Fruit fly (Drosophila melanogaster) whole organism, pupa: ENCODE results near the gene CG14711.

Experiments used
- CG10348 ChIP-seq: fragments of 200-800 bp; sonication (Bioruptor generic); IDR thresholded peaks from 2 replicates; pipeline ENCODE4 v1.3.6; 2022; ENCODE audit warnings: missing biosample characterization, missing genetic modification characterization
- CG12605 ChIP-seq: fragments of 200-800 bp; sonication (Bioruptor generic); IDR thresholded peaks from 2 replicates; pipeline ENCODE4 v1.3.6; 2022; ENCODE audit warnings: missing biosample characterization, missing genetic modification characterization
- CG13204 ChIP-seq: fragments of 200-800 bp; sonication (Bioruptor generic); optimal IDR thresholded peaks from 2 replicates; lab custom pipeline; 2018; ENCODE audit warnings: missing biosample characterization, mild to moderate bottlenecking, missing genetic modification characterization, moderate library complexity
- CG14655 ChIP-seq: fragments of 200-800 bp; sonication (Bioruptor generic); optimal IDR thresholded peaks from 3 replicates; lab custom pipeline; 2017; ENCODE audit warnings: mild to moderate bottlenecking, missing biosample characterization, missing genetic modification reagents, missing genetic modification characterization
- CG15710 ChIP-seq: fragments of 200-800 bp; sonication (Bioruptor generic); optimal IDR thresholded peaks from 2 replicates; lab custom pipeline; 2018; ENCODE audit warnings: missing biosample characterization, mild to moderate bottlenecking, missing genetic modification characterization, moderate library complexity
- CG17806 ChIP-seq: fragments of 200-800 bp; sonication (Bioruptor generic); optimal IDR thresholded peaks from 2 replicates; lab custom pipeline; 2018; ENCODE audit warnings: missing biosample characterization, mild to moderate bottlenecking, missing genetic modification characterization, moderate library complexity
- CG32121 ChIP-seq: fragments of 200-800 bp; sonication (Bioruptor generic); IDR thresholded peaks from 2 replicates; pipeline ENCODE4 v1.3.6; 2022; ENCODE audit warnings: missing biosample characterization, missing genetic modification characterization
- CG34367 ChIP-seq: fragments of 200-800 bp; sonication (Bioruptor generic); optimal IDR thresholded peaks from 2 replicates; lab custom pipeline; 2018; ENCODE audit warnings: missing biosample characterization, mild to moderate bottlenecking, missing genetic modification characterization
- CG4496 ChIP-seq: fragments of 200-800 bp; sonication (Bioruptor generic); IDR thresholded peaks from 3 replicates; pipeline ENCODE4 v1.3.6; 2022; ENCODE audit warnings: missing biosample characterization, missing genetic modification characterization
- CG8159 ChIP-seq: fragments of 200-800 bp; sonication (Bioruptor generic); optimal IDR thresholded peaks from 3 replicates; lab custom pipeline; 2018; ENCODE audit warnings: missing biosample characterization, mild to moderate bottlenecking, missing genetic modification characterization, moderate library complexity
- CG8301 ChIP-seq: fragments of 200-800 bp; sonication (Bioruptor generic); optimal IDR thresholded peaks from 2 replicates; lab custom pipeline; 2018; ENCODE audit warnings: missing biosample characterization, mild to moderate bottlenecking, missing genetic modification characterization
- CG9948 ChIP-seq: fragments of 200-800 bp; sonication (Bioruptor generic); optimal IDR thresholded peaks from 2 replicates; lab custom pipeline; 2018; ENCODE audit warnings: missing biosample characterization, mild to moderate bottlenecking, missing genetic modification characterization, moderate library complexity
- D1 ChIP-seq: fragments of 200-800 bp; sonication (Bioruptor generic); optimal IDR thresholded peaks from 2 replicates; lab custom pipeline; 2018; ENCODE audit warnings: missing biosample characterization, mild to moderate bottlenecking, missing genetic modification characterization, moderate library complexity
- EcR ChIP-seq: fragments of 200-800 bp; sonication (Bioruptor generic); optimal IDR thresholded peaks from 3 replicates; lab custom pipeline; 2019; ENCODE audit warnings: missing biosample characterization, missing genetic modification characterization, mild to moderate bottlenecking, moderate library complexity, missing genetic modification reagents
- Ets98B ChIP-seq: fragments of 200-800 bp; sonication (Bioruptor generic); IDR thresholded peaks from 2 replicates; pipeline ENCODE4 v1.3.6; 2022; ENCODE audit warnings: missing biosample characterization, missing genetic modification characterization
- Pif1A ChIP-seq: fragments of 200-800 bp; sonication (Bioruptor generic); optimal IDR thresholded peaks from 3 replicates; lab custom pipeline; 2016; ENCODE audit warnings: missing biosample characterization, missing genetic modification characterization
- Pif1B ChIP-seq: fragments of 200-800 bp; sonication (Bioruptor generic); optimal IDR thresholded peaks from 3 replicates; lab custom pipeline; 2016; ENCODE audit warnings: missing biosample characterization, missing genetic modification characterization
- Snoo ChIP-seq: fragments of 200-800 bp; sonication (Bioruptor generic); optimal IDR thresholded peaks from 3 replicates; lab custom pipeline; 2017; ENCODE audit warnings: missing biosample characterization, mild to moderate bottlenecking, missing genetic modification characterization, inconsistent platforms
- fd96Ca ChIP-seq: fragments of 200-800 bp; sonication (Bioruptor generic); IDR thresholded peaks from 3 replicates; pipeline ENCODE4 v1.3.6; 2022; ENCODE audit warnings: missing biosample characterization, missing genetic modification characterization
- gl ChIP-seq: fragments of 200-800 bp; sonication (Bioruptor generic); optimal IDR thresholded peaks from 2 replicates; lab custom pipeline; 2018; ENCODE audit warnings: missing biosample characterization, mild to moderate bottlenecking, missing genetic modification characterization
- rn ChIP-seq: fragments of 200-800 bp; sonication (Bioruptor generic); IDR thresholded peaks from 2 replicates; pipeline ENCODE4 v1.3.6; 2022; ENCODE audit warnings: missing biosample characterization, missing genetic modification characterization

The CG14711 gene

DNA sequence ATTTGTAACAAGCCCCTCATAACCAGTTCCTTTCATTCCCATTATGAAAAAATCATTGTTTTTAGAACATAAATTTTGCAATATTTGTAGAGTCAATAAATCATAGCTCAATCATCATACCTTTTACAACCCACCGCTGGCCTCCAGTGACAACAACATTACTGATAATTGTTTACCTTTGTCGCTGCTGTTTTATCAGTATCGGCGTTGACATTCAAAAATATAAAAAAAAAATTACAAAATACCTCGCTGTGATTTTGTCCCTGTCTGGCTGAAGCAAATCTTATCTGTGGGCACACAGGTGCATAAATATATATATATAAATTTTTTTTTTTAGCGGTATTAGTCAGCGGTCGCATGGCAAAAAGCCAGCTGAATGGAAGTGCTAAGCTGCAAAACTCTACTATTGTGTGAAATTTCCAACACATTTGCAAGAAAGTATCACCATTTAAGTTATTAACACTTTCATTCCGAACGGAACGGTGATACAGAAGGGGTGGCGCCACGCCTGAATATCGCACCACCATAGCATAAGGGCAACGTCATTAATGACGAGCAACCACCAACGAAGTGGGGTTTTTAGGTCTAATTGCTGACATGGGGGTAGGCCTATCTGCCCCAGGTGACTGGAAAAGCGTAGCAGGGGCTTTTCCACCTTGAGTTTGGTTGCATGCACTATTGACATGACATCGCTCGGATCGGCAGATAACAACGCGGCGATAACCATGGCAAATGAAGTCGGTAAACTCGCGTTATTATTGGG is 43.0 kb downstream of the CG14711 start:
- no peak for TF ChIP-seq CG13204
- TF ChIP-seq Pif1A: peak; percentile 12

DNA sequence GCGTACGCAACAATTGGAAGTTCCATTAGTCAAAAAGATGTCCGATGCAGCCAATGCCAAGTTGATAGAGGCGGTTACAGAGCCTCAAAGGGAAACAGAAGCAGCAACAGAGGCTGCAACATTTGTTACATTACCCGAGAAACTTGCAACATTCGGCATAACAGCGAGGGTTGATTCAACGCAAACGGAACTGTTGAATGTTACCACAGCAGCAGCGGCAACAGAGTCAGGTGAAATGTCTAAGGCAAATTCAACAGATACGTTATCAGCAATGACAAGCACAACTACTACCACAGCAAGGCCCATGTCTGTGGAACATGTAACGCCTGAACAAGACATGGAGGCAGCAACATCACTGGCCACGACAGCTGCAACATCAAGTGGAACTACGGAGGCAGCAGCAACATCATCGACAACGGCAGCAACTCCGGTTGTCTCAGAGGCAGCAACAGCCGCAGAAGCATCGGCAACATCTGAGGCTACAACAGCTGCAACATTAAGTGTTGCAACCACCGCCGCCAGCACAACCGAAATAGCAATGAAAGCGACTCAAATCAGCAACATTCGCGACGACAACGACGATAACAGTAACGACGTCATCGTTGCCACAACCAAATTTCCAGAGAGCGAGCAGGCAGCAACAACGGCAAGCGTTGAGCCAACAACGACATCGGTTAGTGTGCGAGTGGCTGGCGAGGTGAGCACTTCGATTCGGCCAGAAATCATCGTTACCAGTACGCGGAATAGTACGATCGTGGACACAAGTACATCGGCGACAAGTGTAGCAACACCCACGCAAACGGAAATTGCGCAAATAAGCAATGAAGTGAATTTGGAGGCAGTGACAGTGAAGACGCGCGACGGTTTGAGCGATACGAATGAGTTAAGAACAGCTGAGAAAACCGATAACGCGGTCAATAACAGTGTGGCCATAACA is 46.1 kb downstream of the CG14711 start:
- TF ChIP-seq CG14655 (no peak), EcR (GFP tag; lab: Kevin White, UChicago) (peak; percentile 44)

DNA sequence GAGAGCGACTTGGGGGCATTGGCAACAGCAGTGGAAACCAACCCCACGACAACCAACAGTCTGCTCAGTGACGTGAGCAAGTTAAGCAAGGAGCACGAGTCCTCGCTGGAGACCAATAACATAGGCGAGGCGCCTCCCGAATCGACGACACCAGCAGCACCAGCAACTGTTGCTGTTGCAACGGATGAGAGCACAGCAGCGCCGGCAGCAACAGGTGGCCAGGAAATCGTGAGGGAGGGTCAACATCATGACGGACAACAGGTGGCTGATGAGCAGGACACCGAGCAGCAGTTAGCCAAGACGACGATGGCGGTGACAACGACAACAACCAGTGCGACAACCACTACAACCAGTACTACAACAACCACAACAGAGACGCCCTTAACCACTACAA is 46.8 kb downstream of the CG14711 start:
- TF ChIP-seq CG12605 (GFP tag; lab: Robert Waterston, UW) (peak; percentile 97), Ets98B (GFP tag; lab: Robert Waterston, UW) (no peak)
- TF ChIP-seq, all 21 proteins: peak for 1

DNA sequence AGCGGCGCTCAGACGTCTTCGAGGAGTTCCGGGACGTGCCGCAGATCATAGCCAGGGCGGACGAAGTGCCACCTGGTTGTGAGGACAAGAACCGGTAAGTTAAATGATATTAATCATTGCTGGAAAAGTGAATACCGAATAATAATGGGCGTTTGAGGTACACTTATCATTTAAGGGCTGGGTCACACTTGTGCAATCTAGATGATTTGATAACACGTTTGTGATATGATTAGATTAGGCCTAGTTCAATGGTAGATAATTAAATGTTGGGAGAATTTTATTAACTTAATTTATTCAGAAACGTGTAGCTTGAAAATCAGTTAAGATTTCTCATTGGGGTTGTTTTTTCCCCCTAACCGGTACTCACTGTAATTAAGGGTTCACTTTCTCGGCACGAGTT is 47.7 kb downstream of the CG14711 start:
- TF ChIP-seq CG8159 (tag; lab: Kevin White, UChicago) (no peak), fd96Ca (no peak), CG34367 (tag; lab: Kevin White, UChicago) (no peak), CG8301 (tag; lab: Kevin White, UChicago) (no peak), EcR (GFP tag; lab: Kevin White, UChicago) (no peak), Ets98B (GFP tag; lab: Robert Waterston, UW) (no peak), CG14655 (no peak), rn (GFP tag; lab: Robert Waterston, UW) (no peak), CG4496 (GFP tag; lab: Robert Waterston, UW) (no peak), CG10348 (GFP tag; lab: Robert Waterston, UW) (no peak), Pif1A (no peak), CG9948 (tag; lab: Kevin White, UChicago) (no peak), Pif1B (GFP tag; lab: Kevin White, UChicago) (no peak), D1 (no peak), CG32121 (GFP tag; lab: Robert Waterston, UW) (no peak), CG15710 (tag; lab: Kevin White, UChicago) (no peak), CG13204 (no peak), CG12605 (GFP tag; lab: Robert Waterston, UW) (no peak)

DNA sequence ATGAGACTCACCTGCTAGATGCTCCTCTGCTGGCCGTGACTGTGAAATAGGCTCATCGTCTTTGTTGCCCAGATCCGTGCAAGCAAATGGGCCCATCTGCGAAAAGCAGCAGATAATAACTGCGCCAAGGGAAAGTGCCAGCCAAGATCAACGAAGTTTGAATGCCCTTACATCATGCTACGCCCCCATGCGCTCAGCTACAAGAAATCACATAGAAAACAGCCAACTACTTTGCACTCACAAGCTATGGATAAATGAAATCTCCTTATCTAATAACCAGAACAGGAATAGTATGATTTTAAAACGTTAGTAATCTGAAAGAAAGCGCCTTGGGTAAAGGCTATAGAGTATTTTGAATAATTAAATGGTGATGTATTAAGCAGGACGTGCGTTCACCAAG is 48.6 kb downstream of the CG14711 start:
- no peak for TF ChIP-seq fd96Ca
- TF ChIP-seq CG13204: no peak
- TF ChIP-seq rn (GFP tag; lab: Robert Waterston, UW): no peak
- no peak for TF ChIP-seq Pif1A
- TF ChIP-seq Ets98B (GFP tag; lab: Robert Waterston, UW): no peak
- peak; percentile 24 for TF ChIP-seq CG15710 (tag; lab: Kevin White, UChicago)
- no peak for TF ChIP-seq D1
- no peak for TF ChIP-seq Pif1B (GFP tag; lab: Kevin White, UChicago)
- TF ChIP-seq Snoo (tag; lab: Kevin White, UChicago): no peak
- TF ChIP-seq CG8159 (tag; lab: Kevin White, UChicago): peak; percentile 50
- no peak for TF ChIP-seq EcR (GFP tag; lab: Kevin White, UChicago)
- no peak for TF ChIP-seq CG34367 (tag; lab: Kevin White, UChicago)
- no peak for TF ChIP-seq gl (tag; lab: Kevin White, UChicago)
- peak; percentile 18 for TF ChIP-seq CG9948 (tag; lab: Kevin White, UChicago)
- no peak for TF ChIP-seq CG32121 (GFP tag; lab: Robert Waterston, UW)
- TF ChIP-seq CG8301 (tag; lab: Kevin White, UChicago): peak; percentile 22
- TF ChIP-seq CG14655: no peak
- TF ChIP-seq CG10348 (GFP tag; lab: Robert Waterston, UW): no peak
- no peak for TF ChIP-seq CG12605 (GFP tag; lab: Robert Waterston, UW)
- TF ChIP-seq CG17806 (tag; lab: Kevin White, UChicago): peak; percentile 29
- TF ChIP-seq CG4496 (GFP tag; lab: Robert Waterston, UW): 0 out of 3 replicates have a peak, but pooled peaks have one; percentile 29

DNA sequence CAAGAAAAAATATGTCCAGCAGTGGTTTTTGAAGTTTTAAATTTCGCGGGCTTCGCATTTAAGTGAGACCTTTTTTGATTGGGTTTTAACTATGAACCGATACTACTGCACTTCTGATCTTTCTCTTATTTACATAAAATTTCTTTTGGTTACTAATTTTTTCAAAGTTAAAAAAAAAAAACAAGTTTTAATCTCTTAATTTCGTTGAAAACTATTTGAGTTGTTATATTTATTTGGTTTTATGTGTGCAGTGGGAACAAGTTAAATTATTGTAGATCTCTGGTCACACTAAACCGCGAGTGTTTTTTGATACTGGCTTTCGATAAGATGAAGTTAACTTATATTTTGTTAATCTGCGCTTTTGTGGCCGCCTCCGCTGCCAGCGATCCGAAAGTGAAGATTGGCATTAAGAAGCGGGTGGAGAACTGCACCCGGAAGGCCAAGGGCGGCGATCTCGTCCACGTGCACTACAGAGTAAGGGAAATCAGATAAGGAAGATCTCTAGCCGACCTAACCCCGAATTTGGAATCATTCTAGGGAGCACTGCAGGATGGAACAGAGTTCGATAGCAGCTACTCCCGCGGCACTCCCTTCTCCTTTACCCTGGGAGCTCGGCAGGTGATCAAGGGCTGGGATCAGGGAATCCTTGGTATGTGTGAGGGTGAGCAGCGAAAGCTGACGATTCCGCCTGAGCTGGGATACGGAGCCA is 51.0 kb downstream of the CG14711 start, which contains the start of gene CG14715:
Gene CG14715, plus strand, starts transcription at position 267 of the 709 bp plus-strand sequence.
- TF ChIP-seq CG15710 (tag; lab: Kevin White, UChicago) (peak; percentile 25), Snoo (tag; lab: Kevin White, UChicago) (no peak), CG8159 (tag; lab: Kevin White, UChicago) (peak; percentile 25), CG12605 (GFP tag; lab: Robert Waterston, UW) (no peak), CG9948 (tag; lab: Kevin White, UChicago) (peak; percentile 2), CG32121 (GFP tag; lab: Robert Waterston, UW) (peak; percentile 31; the same call in 1 of the 2 replicates), D1 (no peak), CG4496 (GFP tag; lab: Robert Waterston, UW) (no peak), CG14655 (no peak), CG17806 (tag; lab: Kevin White, UChicago) (peak; percentile 13)
- TF ChIP-seq, all 21 proteins: peak for 5
